Fruit fly (Drosophila melanogaster): Measurements from ENCODE around the gene Cad87A.

dm6 chr3R:11930962-11931361 is 18.0 kb downstream of the Cad87A start, which contains the start of gene CG14731:
- TF ChIP-seq fru (GFP tag; optimal IDR thresholded peaks at IDR 0.05) (no peak), CG9705 (GFP tag; optimal IDR thresholded peaks at IDR 0.05) (no peak), pan (optimal IDR thresholded peaks at IDR 0.05) (no peak), Dfd (GFP tag; optimal IDR thresholded peaks at IDR 0.05) (no peak), OdsH (GFP tag; optimal IDR thresholded peaks at IDR 0.05) (no peak), h (GFP tag; optimal IDR thresholded peaks at IDR 0.05) (no peak), sage (GFP tag; optimal IDR thresholded peaks at IDR 0.05) (no peak), psq (GFP tag; optimal IDR thresholded peaks at IDR 0.05) (no peak), Mio (GFP tag; optimal IDR thresholded peaks at IDR 0.05) (no peak)

Measured in whole organism, wandering third instar larva.